Worm (Caenorhabditis elegans) whole organism, L1 larva: ENCODE results near the gene cka-1.

Experiments
- C16A3.4 ChIP-seq: fragments of 150-350 bp; optimal IDR thresholded peaks from 2 replicates; lab custom pipeline; 2014; ENCODE audit warnings: missing biosample characterization, missing genetic modification characterization
- C34B4.2 ChIP-seq: sonication (generic microtip); optimal IDR thresholded peaks from 2 replicates; lab custom pipeline; 2017; ENCODE audit warnings: mild to moderate bottlenecking, missing genetic modification characterization, missing compliant biosample characterization
- F16B12.6 ChIP-seq: fragments of 150-350 bp; optimal IDR thresholded peaks from 2 replicates; lab custom pipeline; 2014; ENCODE audit warnings: missing biosample characterization, missing genetic modification characterization
- blmp-1 ChIP-seq: fragments of 150-350 bp; optimal IDR thresholded peaks from 2 replicates; lab custom pipeline; 2014; ENCODE audit warnings: missing biosample characterization, missing genetic modification characterization
- ceh-63 ChIP-seq: fragments of 200-800 bp; sonication (Bioruptor generic); optimal IDR thresholded peaks from 2 replicates; lab custom pipeline; 2018; ENCODE audit warnings: mild to moderate bottlenecking, missing genetic modification characterization, missing compliant biosample characterization
- ceh-8 ChIP-seq: fragments of 200-800 bp; sonication (Bioruptor generic); optimal IDR thresholded peaks from 2 replicates; lab custom pipeline; 2018; ENCODE audit warnings: mild to moderate bottlenecking, missing genetic modification characterization, moderate library complexity, missing compliant biosample characterization
- ceh-82 ChIP-seq, 3 experiments: fragments of 150-350 bp in 1 of 3; sonication (generic microtip) in 2 of 3; optimal IDR thresholded peaks; 2 replicates each; lab custom pipeline; 2014 to 2017; ENCODE audit warnings: missing biosample characterization in 3 of 3, missing genetic modification characterization in 3 of 3
- ceh-88 ChIP-seq: fragments of 200-800 bp; sonication (Bioruptor generic); IDR thresholded peaks from 2 replicates; pipeline ENCODE4 v1.3.6; 2022; ENCODE audit warnings: missing genetic modification characterization, missing compliant biosample characterization
- ceh-90 ChIP-seq: sonication (generic microtip); optimal IDR thresholded peaks from 2 replicates; lab custom pipeline; 2016; ENCODE audit warnings: missing genetic modification characterization, missing compliant biosample characterization
- ces-1 ChIP-seq: fragments of 150-350 bp; optimal IDR thresholded peaks from 2 replicates; lab custom pipeline; 2014; ENCODE audit warnings: missing biosample characterization, missing genetic modification reagents, missing genetic modification characterization
- egl-27 ChIP-seq, 2 experiments: fragments of 150-350 bp in 1 of 2; sonication (generic microtip); optimal IDR thresholded peaks; 3 replicates each; lab custom pipeline; 2017 to 2018; ENCODE audit warnings: missing biosample characterization in 2 of 2, missing genetic modification characterization in 2 of 2, missing genetic modification reagents in 2 of 2
- fkh-8 ChIP-seq: sonication (generic microtip); optimal IDR thresholded peaks from 2 replicates; lab custom pipeline; 2016; ENCODE audit warnings: mild to moderate bottlenecking, missing genetic modification characterization, missing compliant biosample characterization
- hlh-4 ChIP-seq: sonication (generic microtip); optimal IDR thresholded peaks from 2 replicates; lab custom pipeline; 2016; ENCODE audit warnings: mild to moderate bottlenecking, missing genetic modification characterization, missing compliant biosample characterization
- isw-1 ChIP-seq: fragments of 200-800 bp; sonication (Bioruptor generic); IDR thresholded peaks from 2 replicates; pipeline ENCODE4 v1.3.6; 2022; ENCODE audit warnings: missing genetic modification characterization, missing compliant biosample characterization
- jun-1 ChIP-seq: fragments of 150-350 bp; optimal IDR thresholded peaks from 2 replicates; lab custom pipeline; 2014; ENCODE audit warnings: missing biosample characterization, missing genetic modification reagents, missing genetic modification characterization
- lin-14 ChIP-seq: fragments of 200-800 bp; sonication (Bioruptor generic); optimal IDR thresholded peaks from 2 replicates; lab custom pipeline; 2018; ENCODE audit warnings: mild to moderate bottlenecking, missing genetic modification characterization, moderate library complexity, missing compliant biosample characterization
- lin-35 ChIP-seq, 2 experiments: fragments of 150-350 bp; optimal IDR thresholded peaks; 2 replicates each; lab custom pipeline; 2014; ENCODE audit warnings: missing biosample characterization in 2 of 2, missing genetic modification characterization in 2 of 2, missing genetic modification reagents in 2 of 2
- lin-39 ChIP-seq: fragments of 150-350 bp; optimal IDR thresholded peaks from 2 replicates; lab custom pipeline; 2014; ENCODE audit warnings: missing biosample characterization, missing genetic modification reagents, missing genetic modification characterization
- lsy-2 ChIP-seq, 2 experiments: fragments of 150-350 bp; optimal IDR thresholded peaks; 2 replicates each; lab custom pipeline; 2014; ENCODE audit warnings: missing biosample characterization in 2 of 2, missing genetic modification characterization in 2 of 2
- mab-9 ChIP-seq: fragments of 200-800 bp; sonication (Bioruptor generic); IDR thresholded peaks from 2 replicates; pipeline ENCODE4 v1.3.6; 2022; ENCODE audit warnings: missing genetic modification reagents, missing genetic modification characterization, missing compliant biosample characterization
- mdl-1 ChIP-seq, 2 experiments: fragments of 150-350 bp; optimal IDR thresholded peaks; 2 replicates each; lab custom pipeline; 2014 to 2017; ENCODE audit warnings: missing biosample characterization in 2 of 2, missing genetic modification characterization in 2 of 2, inconsistent platforms in 1 of 2
- mef-2 ChIP-seq: fragments of 150-350 bp; optimal IDR thresholded peaks from 2 replicates; lab custom pipeline; 2014; ENCODE audit warnings: missing biosample characterization, missing genetic modification characterization
- mep-1 ChIP-seq: fragments of 150-350 bp; optimal IDR thresholded peaks from 2 replicates; lab custom pipeline; 2014; ENCODE audit warnings: missing biosample characterization, missing genetic modification characterization
- nhr-71 ChIP-seq: sonication (generic microtip); optimal IDR thresholded peaks from 2 replicates; lab custom pipeline; 2016; ENCODE audit warnings: mild to moderate bottlenecking, missing genetic modification characterization, moderate library complexity, missing compliant biosample characterization
- nhr-76 ChIP-seq: sonication (generic microtip); optimal IDR thresholded peaks from 2 replicates; lab custom pipeline; 2017; ENCODE audit warnings: missing biosample characterization, missing genetic modification characterization
- nhr-84 ChIP-seq: sonication (generic microtip); optimal IDR thresholded peaks from 2 replicates; lab custom pipeline; 2017; ENCODE audit warnings: missing biosample characterization, missing genetic modification characterization
- pag-3 ChIP-seq: sonication (generic microtip); optimal IDR thresholded peaks from 2 replicates; lab custom pipeline; 2017; ENCODE audit warnings: missing genetic modification characterization, mild to moderate bottlenecking, missing compliant biosample characterization, antibody characterized with exemption, borderline replicate concordance; ENCODE audit not compliant: insufficient read depth
- pax-3 ChIP-seq: fragments of 200-800 bp; sonication (Bioruptor generic); optimal IDR thresholded peaks from 2 replicates; lab custom pipeline; 2018; ENCODE audit warnings: mild to moderate bottlenecking, missing genetic modification characterization, moderate library complexity, missing compliant biosample characterization
- skn-1 ChIP-seq: fragments of 150-350 bp; optimal IDR thresholded peaks from 2 replicates; lab custom pipeline; 2014; ENCODE audit warnings: missing biosample characterization, missing genetic modification characterization
- snu-23 ChIP-seq: sonication (generic microtip); optimal IDR thresholded peaks from 2 replicates; lab custom pipeline; 2016; ENCODE audit warnings: missing genetic modification characterization, missing compliant biosample characterization
- unc-30 ChIP-seq: sonication (generic microtip); optimal IDR thresholded peaks from 2 replicates; lab custom pipeline; 2017; ENCODE audit warnings: missing biosample characterization, missing genetic modification characterization
- unc-86 ChIP-seq: sonication (generic microtip); optimal IDR thresholded peaks from 2 replicates; lab custom pipeline; 2016; ENCODE audit warnings: missing genetic modification characterization, missing compliant biosample characterization
- ztf-11 ChIP-seq, 2 experiments: sonication (generic microtip); optimal IDR thresholded peaks; 2 replicates each; lab custom pipeline; 2016 to 2017; ENCODE audit warnings: missing genetic modification characterization in 2 of 2, missing biosample characterization in 1 of 2, missing compliant biosample characterization in 1 of 2

Gene cka-1

ce11 chrIV:9777535-9777934 lies 40.1 kb upstream of the cka-1 start, which contains the start of gene sna-2 (continued):
- TF ChIP-seq ceh-88 (GFP tag; lab: Robert Waterston, UW) (no peak), egl-27 (tag; optimal IDR thresholded peaks at IDR 0.05; lab: Kevin White, UChicago) (no peak), pax-3 (tag; lab: Kevin White, UChicago) (peak; percentile 66), nhr-84 (tag; lab: Kevin White, UChicago) (no peak), mep-1 (tag; lab: Kevin White, UChicago) (peak; percentile 55), lin-35 (GFP tag; optimal IDR thresholded peaks at IDR 0.05; lab: Kevin White, UChicago) (peak; percentile 93 to 96), unc-30 (tag; lab: Kevin White, UChicago) (no peak), ceh-82 (tag; optimal IDR thresholded peaks at IDR 0.05; lab: Kevin White, UChicago) (peak in 2 of 3 experiments; percentile 7 to 44), ceh-63 (GFP tag; lab: Kevin White, UChicago) (no peak), lin-14 (GFP tag; lab: Kevin White, UChicago) (peak; percentile 56), ces-1 (GFP tag; lab: Kevin White, UChicago) (no peak)
- TF ChIP-seq, all 84 proteins: peak for 32

DNA sequence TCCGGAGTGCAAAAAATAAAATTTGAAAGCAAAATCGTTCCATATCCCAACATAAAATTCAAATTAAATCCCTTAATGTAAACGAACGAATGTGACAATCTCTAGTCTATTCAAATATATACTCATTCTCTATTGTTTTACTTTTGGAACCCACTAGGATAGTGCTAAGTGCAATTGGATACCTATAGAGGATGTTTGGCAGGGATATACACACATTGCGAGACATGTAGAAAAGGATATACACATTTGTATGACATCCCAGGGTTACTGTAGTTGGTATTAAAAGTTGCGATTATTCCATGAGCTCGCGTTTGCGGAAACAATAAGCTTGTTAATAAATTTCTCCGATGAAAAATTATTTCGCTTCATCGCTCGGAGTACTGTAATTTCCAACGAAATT lies 36.0 kb upstream of the cka-1 start:
- TF ChIP-seq fkh-8 (tag; lab: Kevin White, UChicago) (no peak), mdl-1 (tag; optimal IDR thresholded peaks at IDR 0.05; lab: Kevin White, UChicago) (no peak), egl-27 (tag; optimal IDR thresholded peaks at IDR 0.05; lab: Kevin White, UChicago) (no peak), hlh-4 (tag; lab: Kevin White, UChicago) (no peak), ces-1 (GFP tag; lab: Kevin White, UChicago) (no peak), C34B4.2 (tag; lab: Kevin White, UChicago) (no peak), pax-3 (tag; lab: Kevin White, UChicago) (no peak), F16B12.6 (no peak), snu-23 (GFP tag; lab: Kevin White, UChicago) (no peak), blmp-1 (tag; lab: Kevin White, UChicago) (no peak), lin-39 (tag; lab: Kevin White, UChicago) (no peak), lsy-2 (tag; optimal IDR thresholded peaks at IDR 0.05; lab: Kevin White, UChicago) (no peak), pag-3 (tag; lab: Kevin White, UChicago) (no peak), ceh-88 (GFP tag; lab: Robert Waterston, UW) (no peak), mef-2 (tag; lab: Kevin White, UChicago) (no peak), nhr-71 (tag; lab: Kevin White, UChicago) (no peak), jun-1 (tag; lab: Kevin White, UChicago) (no peak), ceh-8 (GFP tag; lab: Kevin White, UChicago) (no peak)

- TF ChIP-seq C16A3.4 (tag; lab: Kevin White, UChicago): no peak
- TF ChIP-seq ztf-11 (tag; optimal IDR thresholded peaks at IDR 0.05; lab: Kevin White, UChicago): peak in 1 of 2 experiments; percentile 55
- TF ChIP-seq, all 84 proteins: peak for 1
Observed at ce11 chrIV:9772096-9772720, 34.8 kb upstream of the cka-1 start, which contains the start of gene cav-1. cav-1 (plus strand) TSS chrIV:9772510.

DNA sequence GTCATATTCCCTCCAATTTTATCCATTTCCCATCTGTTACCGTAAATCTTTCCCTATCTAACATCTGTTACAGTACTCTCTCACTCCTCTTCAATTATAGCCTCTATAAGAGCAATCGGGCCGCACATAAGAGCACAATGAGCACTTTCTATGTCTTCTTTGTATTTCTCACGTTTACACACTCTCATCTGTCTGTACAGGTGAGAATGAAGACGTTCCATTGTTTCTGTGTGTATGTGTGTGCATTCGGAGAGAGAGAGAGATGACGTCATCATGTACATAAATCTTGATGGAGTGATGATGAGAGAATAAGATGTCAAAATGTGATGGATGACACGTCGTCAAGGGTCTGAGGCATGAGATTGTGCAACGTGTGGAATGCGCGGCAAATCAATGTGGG lies 33.4 kb upstream of the cka-1 start:
- TF ChIP-seq skn-1 (tag; lab: Kevin White, UChicago): no peak
- no peak for TF ChIP-seq C16A3.4 (tag; lab: Kevin White, UChicago)
- no peak for TF ChIP-seq ceh-90 (tag; lab: Kevin White, UChicago)
- no peak for TF ChIP-seq nhr-76
- peak; percentile 5 for TF ChIP-seq unc-86
- TF ChIP-seq mab-9: no peak
- no peak for TF ChIP-seq isw-1 (GFP tag; lab: Robert Waterston, UW)
- TF ChIP-seq ztf-11 (tag; optimal IDR thresholded peaks at IDR 0.05; lab: Kevin White, UChicago): peak in 1 of 2 experiments; percentile 67
